Worm (Caenorhabditis elegans): ENCODE measurements around the gene K02D10.8.

ce11 chrIII:8754682-8755081 lies 31.5 kb upstream of the K02D10.8 start, which contains the start of gene tomm-70:
- TF ChIP-seq nhr-90 (tag; optimal IDR thresholded peaks at IDR 0.05) (no peak), T07F8.4 (tag; optimal IDR thresholded peaks at IDR 0.05) (no peak)

All from whole organism, young adult.